Fruit fly (Drosophila melanogaster) whole organism, embryonic: ENCODE results near the gene CG32448.

ENCODE experiments used
- BEAF-32 ChIP-seq: fragments of 200-800 bp; sonication (Bioruptor generic); optimal IDR thresholded peaks from 3 replicates; lab custom pipeline; 2017; ENCODE audit warnings: missing biosample characterization, missing genetic modification characterization, mild to moderate bottlenecking, moderate library complexity, missing genetic modification reagents
- CG10366 ChIP-seq: fragments of 200-800 bp; sonication (Bioruptor generic); IDR thresholded peaks from 2 replicates; pipeline ENCODE4 v1.3.6; 2022; ENCODE audit warnings: missing biosample characterization, missing genetic modification characterization
- CG10565 ChIP-seq: fragments of 200-800 bp; sonication (Bioruptor generic); optimal IDR thresholded peaks from 3 replicates; lab custom pipeline; 2016; ENCODE audit warnings: missing biosample characterization, mild to moderate bottlenecking, missing genetic modification characterization
- CG12155 ChIP-seq: fragments of 200-800 bp; sonication (Bioruptor generic); optimal IDR thresholded peaks from 3 replicates; lab custom pipeline; 2016; ENCODE audit warnings: missing biosample characterization, missing genetic modification characterization
- CG12219 ChIP-seq: fragments of 200-800 bp; sonication (Bioruptor generic); optimal IDR thresholded peaks from 3 replicates; lab custom pipeline; 2018; ENCODE audit warnings: missing biosample characterization, mild to moderate bottlenecking, missing genetic modification characterization
- CG12236 ChIP-seq: fragments of 200-800 bp; sonication (Bioruptor generic); optimal IDR thresholded peaks from 2 replicates; lab custom pipeline; 2016; ENCODE audit warnings: missing biosample characterization, missing genetic modification characterization
- CG14441 ChIP-seq: fragments of 200-800 bp; sonication (Bioruptor generic); IDR thresholded peaks from 2 replicates; pipeline ENCODE4 v1.3.6; 2022; ENCODE audit warnings: missing biosample characterization, missing genetic modification characterization
- CG14667 ChIP-seq: fragments of 200-800 bp; sonication (Bioruptor generic); IDR thresholded peaks from 2 replicates; pipeline ENCODE4 v1.3.6; 2022; ENCODE audit warnings: missing biosample characterization, missing genetic modification characterization
- CG17361 ChIP-seq: fragments of 200-800 bp; sonication (Bioruptor generic); IDR thresholded peaks from 3 replicates; pipeline ENCODE4 v1.3.6; 2022; ENCODE audit warnings: missing biosample characterization, missing genetic modification characterization
- CG1832 ChIP-seq: fragments of 200-800 bp; sonication (Bioruptor generic); optimal IDR thresholded peaks from 2 replicates; lab custom pipeline; 2017; ENCODE audit warnings: missing biosample characterization, mild to moderate bottlenecking, missing genetic modification characterization, inconsistent platforms
- CG18599 ChIP-seq: fragments of 200-800 bp; sonication (Bioruptor generic); optimal IDR thresholded peaks from 3 replicates; lab custom pipeline; 2017; ENCODE audit warnings: missing biosample characterization, missing genetic modification characterization, mild to moderate bottlenecking, moderate library complexity, missing genetic modification reagents
- CG2889 ChIP-seq: fragments of 200-800 bp; sonication (Bioruptor generic); IDR thresholded peaks from 3 replicates; pipeline ENCODE4 v1.3.6; 2022; ENCODE audit warnings: missing biosample characterization, missing genetic modification characterization
- CG31365 ChIP-seq: fragments of 200-800 bp; sonication (Bioruptor generic); optimal IDR thresholded peaks from 2 replicates; lab custom pipeline; 2018; ENCODE audit warnings: missing biosample characterization, mild to moderate bottlenecking, missing genetic modification characterization
- CG33213 ChIP-seq: fragments of 200-800 bp; sonication (Bioruptor generic); optimal IDR thresholded peaks from 3 replicates; lab custom pipeline; 2016; ENCODE audit warnings: missing biosample characterization, missing genetic modification characterization
- CG34422 ChIP-seq: fragments of 200-800 bp; sonication (Bioruptor generic); IDR thresholded peaks from 3 replicates; pipeline ENCODE4 v1.3.6; 2022; ENCODE audit warnings: missing biosample characterization, missing genetic modification characterization
- CG8765 ChIP-seq: fragments of 200-800 bp; sonication (Bioruptor generic); IDR thresholded peaks from 2 replicates; pipeline ENCODE4 v1.3.6; 2022; ENCODE audit warnings: missing biosample characterization, missing genetic modification characterization
- CG8924 ChIP-seq: fragments of 200-800 bp; optimal IDR thresholded peaks from 3 replicates; lab custom pipeline; 2019; ENCODE audit warnings: missing biosample characterization, mild to moderate bottlenecking, missing genetic modification characterization, moderate library complexity
- CG9609 ChIP-seq: fragments of 200-800 bp; sonication (Bioruptor generic); optimal IDR thresholded peaks from 3 replicates; lab custom pipeline; 2016; ENCODE audit warnings: missing biosample characterization, missing genetic modification characterization
- D ChIP-seq, 2 experiments: fragments of 200-800 bp in 1 of 2; fragments of >200 bp in 1 of 2; sonication (Bioruptor generic) in 1 of 2; optimal IDR thresholded peaks; 2 replicates in 1 of 2; 3 replicates in 1 of 2; lab custom pipeline; 2017; ENCODE audit warnings: mild to moderate bottlenecking in 1 of 2, missing biosample characterization in 1 of 2, missing genetic modification characterization in 1 of 2, missing genetic modification reagents in 1 of 2
- ERR ChIP-seq: fragments of 200-800 bp; sonication (Bioruptor generic); optimal IDR thresholded peaks from 2 replicates; lab custom pipeline; 2016; ENCODE audit warnings: missing biosample characterization, missing genetic modification characterization
- NFAT ChIP-seq: fragments of 200-800 bp; sonication (Bioruptor generic); IDR thresholded peaks from 2 replicates; pipeline ENCODE4 v1.3.6; 2022; ENCODE audit warnings: missing biosample characterization, missing genetic modification characterization
- Nf-YC ChIP-seq: fragments of 200-800 bp; optimal IDR thresholded peaks from 3 replicates; lab custom pipeline; 2019; ENCODE audit warnings: missing biosample characterization, mild to moderate bottlenecking, missing genetic modification characterization, moderate library complexity
- Ravus ChIP-seq: fragments of 200-800 bp; sonication (Bioruptor generic); IDR thresholded peaks from 2 replicates; pipeline ENCODE4 v1.3.6; 2022; ENCODE audit warnings: missing biosample characterization, missing genetic modification characterization
- Ssrp ChIP-seq: fragments of 200-800 bp; sonication (Bioruptor generic); optimal IDR thresholded peaks from 2 replicates; lab custom pipeline; 2018; ENCODE audit warnings: missing biosample characterization, mild to moderate bottlenecking, missing genetic modification characterization, moderate library complexity
- Stat92E ChIP-seq, 3 experiments: fragments of >200 bp in 2 of 3; fragments of 200-800 bp in 1 of 3; sonication (Bioruptor generic) in 1 of 3; optimal IDR thresholded peaks; 2 replicates each; lab custom pipeline; 2017 to 2019; ENCODE audit warnings: missing biosample characterization in 3 of 3, missing genetic modification characterization in 3 of 3, mild to moderate bottlenecking in 1 of 3, moderate library complexity in 1 of 3
- Trl ChIP-seq, 3 experiments: fragments of >200 bp in 2 of 3; fragments of 200-800 bp in 1 of 3; sonication (Bioruptor generic) in 1 of 3; optimal IDR thresholded peaks; 2 replicates in 1 of 3; 3 replicates in 2 of 3; lab custom pipeline; 2016 to 2017; ENCODE audit warnings: missing biosample characterization in 1 of 3, missing genetic modification characterization in 1 of 3
- Xrp1 ChIP-seq: fragments of 200-800 bp; sonication (Bioruptor generic); IDR thresholded peaks from 2 replicates; pipeline ENCODE4 v1.3.6; 2022; ENCODE audit warnings: missing biosample characterization, missing genetic modification characterization
- aop ChIP-seq: fragments of 200-800 bp; sonication (Bioruptor generic); IDR thresholded peaks from 2 replicates; pipeline ENCODE4 v1.3.6; 2022; ENCODE audit warnings: missing biosample characterization, missing genetic modification characterization
- ato ChIP-seq: fragments of 200-800 bp; sonication (Bioruptor generic); IDR thresholded peaks from 2 replicates; pipeline ENCODE4 v1.3.6; 2022; ENCODE audit warnings: missing biosample characterization, missing genetic modification characterization; ENCODE audit not compliant: partially characterized antibody
- crol ChIP-seq: fragments of 200-800 bp; sonication (Bioruptor generic); IDR thresholded peaks from 2 replicates; pipeline ENCODE4 v1.3.6; 2022; ENCODE audit warnings: missing biosample characterization, missing genetic modification characterization
- dpn ChIP-seq, 2 experiments: fragments of 200-800 bp; sonication (Bioruptor generic); optimal IDR thresholded peaks; 3 replicates each; lab custom pipeline; 2016; ENCODE audit warnings: missing biosample characterization in 2 of 2, missing genetic modification characterization in 2 of 2
- fd102C ChIP-seq: fragments of 200-800 bp; sonication (Bioruptor generic); optimal IDR thresholded peaks from 2 replicates; lab custom pipeline; 2018; ENCODE audit warnings: missing biosample characterization, mild to moderate bottlenecking, missing genetic modification characterization, moderate library complexity
- ftz-f1 ChIP-seq: fragments of 200-800 bp; sonication (Bioruptor generic); optimal IDR thresholded peaks from 2 replicates; lab custom pipeline; 2016; ENCODE audit warnings: missing biosample characterization, missing genetic modification characterization
- gcm2 ChIP-seq: fragments of 200-800 bp; sonication (Bioruptor generic); optimal IDR thresholded peaks from 2 replicates; lab custom pipeline; 2016; ENCODE audit warnings: missing biosample characterization, missing genetic modification characterization
- nom ChIP-seq: fragments of 200-800 bp; sonication (Bioruptor generic); optimal IDR thresholded peaks from 2 replicates; lab custom pipeline; 2017; ENCODE audit warnings: missing biosample characterization, missing genetic modification characterization, mild to moderate bottlenecking, moderate library complexity, missing genetic modification reagents
- pros ChIP-seq: fragments of 200-800 bp; sonication (Bioruptor generic); optimal IDR thresholded peaks from 3 replicates; lab custom pipeline; 2019; ENCODE audit warnings: missing biosample characterization, mild to moderate bottlenecking, missing genetic modification characterization, moderate library complexity
- seq ChIP-seq: fragments of 200-800 bp; sonication (Bioruptor generic); IDR thresholded peaks from 2 replicates; pipeline ENCODE4 v1.3.6; 2022; ENCODE audit warnings: missing biosample characterization, missing genetic modification characterization
- stc ChIP-seq: fragments of 200-800 bp; sonication (Bioruptor generic); IDR thresholded peaks from 2 replicates; pipeline ENCODE4 v1.3.6; 2022; ENCODE audit warnings: missing biosample characterization, missing genetic modification characterization
- usp ChIP-seq: fragments of >200 bp; optimal IDR thresholded peaks from 2 replicates; lab custom pipeline; 2017; ENCODE audit warnings: missing biosample characterization, missing genetic modification characterization
- vnd ChIP-seq: fragments of 200-800 bp; sonication (Bioruptor generic); IDR thresholded peaks from 3 replicates; pipeline ENCODE4 v1.3.6; 2022; ENCODE audit warnings: missing biosample characterization, missing genetic modification characterization; ENCODE audit not compliant: partially characterized antibody
- zen ChIP-seq: fragments of 200-800 bp; sonication (Bioruptor generic); optimal IDR thresholded peaks from 3 replicates; lab custom pipeline; 2018; ENCODE audit warnings: missing biosample characterization, mild to moderate bottlenecking, missing genetic modification characterization, moderate library complexity

The CG32448 gene

DNA sequence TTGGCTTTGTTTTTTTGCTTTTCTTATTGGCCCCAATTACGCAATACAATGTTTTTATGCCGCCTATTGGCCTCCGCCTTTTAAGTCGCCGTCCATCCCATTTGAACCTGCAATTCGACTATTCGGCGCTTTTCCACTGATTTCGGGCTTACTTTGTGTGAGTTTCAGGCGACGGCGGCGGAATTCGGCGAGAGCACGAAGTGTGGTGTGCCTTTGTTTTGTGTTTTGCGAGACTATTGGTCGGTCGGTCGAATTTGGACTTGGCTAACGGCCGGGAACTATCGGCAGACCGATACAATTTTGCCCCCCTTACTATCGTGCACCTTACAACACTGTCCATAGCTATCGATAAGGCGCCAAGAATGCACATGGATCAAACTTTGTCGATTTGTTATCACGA lies 12.8 kb upstream of the CG32448 start, which contains the start of gene P5CDh1 (continued):
- TF ChIP-seq Nf-YC (tag; lab: Kevin White, UChicago) (peak; percentile 70), CG10366 (GFP tag; lab: Robert Waterston, UW) (no peak), CG9609 (peak; percentile 45), fd102C (GFP tag; lab: Kevin White, UChicago) (no peak), CG34422 (peak; percentile 38; the same call in 1 of the 3 replicates), CG18599 (GFP tag; lab: Kevin White, UChicago) (no peak), BEAF-32 (GFP tag; lab: Kevin White, UChicago) (peak; percentile 86), CG2889 (GFP tag; lab: Robert Waterston, UW) (0 out of 3 replicates have a peak, but pooled peaks have one; percentile 39), zen (tag; lab: Kevin White, UChicago) (no peak), Ssrp (tag; lab: Kevin White, UChicago) (no peak), CG33213 (GFP tag; lab: Kevin White, UChicago) (no peak), Trl (optimal IDR thresholded peaks at IDR 0.05; lab: Kevin White, UChicago) (no peak), Trl (GFP tag; optimal IDR thresholded peaks at IDR 0.05; lab: Kevin White, UChicago) (no peak), CG8924 (tag; lab: Kevin White, UChicago) (no peak), Stat92E (GFP tag; optimal IDR thresholded peaks at IDR 0.05; lab: Kevin White, UChicago) (no peak), CG12155 (peak; percentile 63), CG12219 (no peak), usp (GFP tag; lab: Kevin White, UChicago) (no peak), ftz-f1 (GFP tag; lab: Kevin White, UChicago) (peak; percentile 27), Ravus (GFP tag; lab: Robert Waterston, UW) (no peak), nom (GFP tag; lab: Kevin White, UChicago) (no peak), D (optimal IDR thresholded peaks at IDR 0.05; lab: Kevin White, UChicago) (no peak), D (GFP tag; optimal IDR thresholded peaks at IDR 0.05; lab: Kevin White, UChicago) (no peak), stc (GFP tag; lab: Robert Waterston, UW) (0 out of 2 replicates have a peak, but pooled peaks have one; percentile 25), CG14667 (GFP tag; lab: Robert Waterston, UW) (no peak), CG17361 (GFP tag; lab: Robert Waterston, UW) (no peak), CG10565 (GFP tag; lab: Kevin White, UChicago) (no peak), dpn (GFP tag; optimal IDR thresholded peaks at IDR 0.05; lab: Kevin White, UChicago) (peak; percentile 50 to 58)

DNA sequence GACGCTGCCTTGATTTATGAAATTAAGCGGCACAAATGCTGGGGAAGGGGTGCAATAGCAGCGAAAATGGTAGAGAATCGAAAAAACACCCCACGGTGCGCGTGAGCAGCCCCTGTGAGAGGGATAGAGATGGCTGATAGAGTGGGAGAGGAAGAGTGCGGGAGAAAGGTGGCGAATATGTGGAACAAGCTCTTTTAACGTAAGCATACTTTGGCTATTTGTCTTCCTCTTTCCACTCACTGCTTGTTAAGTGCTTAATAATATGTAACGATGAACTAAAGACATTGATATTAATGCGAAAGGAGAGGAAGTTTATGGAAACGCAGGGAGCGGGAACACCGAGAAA lies 12.3 kb upstream of the CG32448 start:
- no peak for TF ChIP-seq vnd (GFP tag; lab: Robert Waterston, UW)
- TF ChIP-seq NFAT (GFP tag; lab: Robert Waterston, UW): 0 out of 2 replicates have a peak, but pooled peaks have one; percentile 1
- TF ChIP-seq CG14441 (GFP tag; lab: Robert Waterston, UW): no peak
- no peak for TF ChIP-seq aop (GFP tag; lab: Robert Waterston, UW)
- no peak for TF ChIP-seq ato
- TF ChIP-seq seq (GFP tag; lab: Robert Waterston, UW): no peak
- peak; percentile 77 for TF ChIP-seq crol (GFP tag; lab: Robert Waterston, UW)
- TF ChIP-seq CG31365 (tag; lab: Kevin White, UChicago): no peak
- TF ChIP-seq CG1832 (GFP tag; lab: Kevin White, UChicago): peak; percentile 76
- peak; percentile 90 for TF ChIP-seq pros (GFP tag; lab: Kevin White, UChicago)
- TF ChIP-seq Xrp1: no peak
- TF ChIP-seq Trl (optimal IDR thresholded peaks at IDR 0.05; lab: Kevin White, UChicago): peak in 1 of 2 experiments; percentile 64
- TF ChIP-seq Trl (GFP tag; optimal IDR thresholded peaks at IDR 0.05; lab: Kevin White, UChicago): no peak
- no peak for TF ChIP-seq ERR (GFP tag; lab: Kevin White, UChicago)
- TF ChIP-seq gcm2 (GFP tag; lab: Kevin White, UChicago): no peak
- TF ChIP-seq CG12236: no peak
- TF ChIP-seq CG8765 (GFP tag; lab: Robert Waterston, UW): no peak
